Worm (Caenorhabditis elegans) whole organism, L1 larva: ENCODE measurements around the gene bed-2.

Source experiments
- F16B12.6 ChIP-seq: fragments of 150-350 bp; optimal IDR thresholded peaks from 2 replicates; lab custom pipeline; 2014; ENCODE audit warnings: missing biosample characterization, missing genetic modification characterization
- aly-2 ChIP-seq: fragments of 150-350 bp; optimal IDR thresholded peaks from 2 replicates; lab custom pipeline; 2014; ENCODE audit warnings: missing biosample characterization, missing genetic modification characterization
- blmp-1 ChIP-seq: fragments of 150-350 bp; optimal IDR thresholded peaks from 2 replicates; lab custom pipeline; 2014; ENCODE audit warnings: missing biosample characterization, missing genetic modification characterization
- ceh-63 ChIP-seq: fragments of 200-800 bp; sonication (Bioruptor generic); optimal IDR thresholded peaks from 2 replicates; lab custom pipeline; 2018; ENCODE audit warnings: mild to moderate bottlenecking, missing genetic modification characterization, missing compliant biosample characterization
- ceh-8 ChIP-seq: fragments of 200-800 bp; sonication (Bioruptor generic); optimal IDR thresholded peaks from 2 replicates; lab custom pipeline; 2018; ENCODE audit warnings: mild to moderate bottlenecking, missing genetic modification characterization, moderate library complexity, missing compliant biosample characterization
- ceh-82 ChIP-seq, 3 experiments: fragments of 150-350 bp in 1 of 3; sonication (generic microtip) in 2 of 3; optimal IDR thresholded peaks; 2 replicates each; lab custom pipeline; 2014 to 2017; ENCODE audit warnings: missing biosample characterization in 3 of 3, missing genetic modification characterization in 3 of 3
- ceh-88 ChIP-seq: fragments of 200-800 bp; sonication (Bioruptor generic); IDR thresholded peaks from 2 replicates; pipeline ENCODE4 v1.3.6; 2022; ENCODE audit warnings: missing genetic modification characterization, missing compliant biosample characterization
- efl-1 ChIP-seq, 4 experiments: fragments of 150-350 bp; optimal IDR thresholded peaks in 3 of 4; peaks in 1 of 4; 1 replicate in 1 of 4; 2 replicates in 3 of 4; lab custom pipeline; 2014; ENCODE audit warnings: missing biosample characterization in 2 of 4, missing genetic modification characterization in 2 of 4, missing genetic modification reagents in 2 of 4
- efl-3 ChIP-seq: fragments of 200-800 bp; sonication (Bioruptor generic); optimal IDR thresholded peaks from 2 replicates; lab custom pipeline; 2018; ENCODE audit warnings: mild to moderate bottlenecking, missing genetic modification characterization, missing compliant biosample characterization
- fkh-4 ChIP-seq: sonication (generic microtip); optimal IDR thresholded peaks from 2 replicates; lab custom pipeline; 2016; ENCODE audit warnings: missing compliant biosample characterization, missing genetic modification characterization, borderline replicate concordance
- irx-1 ChIP-seq: sonication (generic microtip); optimal IDR thresholded peaks from 2 replicates; lab custom pipeline; 2016; ENCODE audit warnings: missing genetic modification characterization, missing compliant biosample characterization
- jun-1 ChIP-seq: fragments of 150-350 bp; optimal IDR thresholded peaks from 2 replicates; lab custom pipeline; 2014; ENCODE audit warnings: missing biosample characterization, missing genetic modification reagents, missing genetic modification characterization
- lin-13 ChIP-seq: fragments of 150-350 bp; optimal IDR thresholded peaks from 2 replicates; lab custom pipeline; 2014; ENCODE audit warnings: missing biosample characterization, missing genetic modification reagents, missing genetic modification characterization
- lin-14 ChIP-seq: fragments of 200-800 bp; sonication (Bioruptor generic); optimal IDR thresholded peaks from 2 replicates; lab custom pipeline; 2018; ENCODE audit warnings: mild to moderate bottlenecking, missing genetic modification characterization, moderate library complexity, missing compliant biosample characterization
- lin-15B ChIP-seq: fragments of 150-350 bp; sonication (generic microtip); optimal IDR thresholded peaks from 3 replicates; lab custom pipeline; 2014; ENCODE audit warnings: missing biosample characterization, missing genetic modification characterization
- lsy-2 ChIP-seq, 2 experiments: fragments of 150-350 bp; optimal IDR thresholded peaks; 2 replicates each; lab custom pipeline; 2014; ENCODE audit warnings: missing biosample characterization in 2 of 2, missing genetic modification characterization in 2 of 2
- mep-1 ChIP-seq: fragments of 150-350 bp; optimal IDR thresholded peaks from 2 replicates; lab custom pipeline; 2014; ENCODE audit warnings: missing biosample characterization, missing genetic modification characterization
- nhr-12 ChIP-seq: sonication (generic microtip); optimal IDR thresholded peaks from 2 replicates; lab custom pipeline; 2017; ENCODE audit warnings: missing biosample characterization, missing genetic modification characterization
- nhr-19 ChIP-seq: fragments of 200-800 bp; sonication (Bioruptor generic); conservative IDR thresholded peaks from 2 replicates; pipeline ENCODE4 v1.3.6; 2022; ENCODE audit warnings: missing genetic modification characterization, missing compliant biosample characterization
- nhr-77 ChIP-seq: fragments of 150-350 bp; optimal IDR thresholded peaks from 2 replicates; lab custom pipeline; 2014; ENCODE audit warnings: missing biosample characterization, missing genetic modification characterization
- nhr-85 ChIP-seq: sonication (generic microtip); peaks from one replicate; lab custom pipeline; 2016; ENCODE audit warnings: missing genetic modification characterization, inconsistent platforms, missing compliant biosample characterization
- nhr-90 ChIP-seq: sonication (generic microtip); optimal IDR thresholded peaks from 2 replicates; lab custom pipeline; 2016; ENCODE audit warnings: mild to moderate bottlenecking, missing genetic modification characterization, missing compliant biosample characterization; ENCODE audit not compliant: poor library complexity
- pax-3 ChIP-seq: fragments of 200-800 bp; sonication (Bioruptor generic); optimal IDR thresholded peaks from 2 replicates; lab custom pipeline; 2018; ENCODE audit warnings: mild to moderate bottlenecking, missing genetic modification characterization, moderate library complexity, missing compliant biosample characterization
- skn-1 ChIP-seq: fragments of 150-350 bp; optimal IDR thresholded peaks from 2 replicates; lab custom pipeline; 2014; ENCODE audit warnings: missing biosample characterization, missing genetic modification characterization
- sptf-1 ChIP-seq: fragments of 150-350 bp; optimal IDR thresholded peaks from 2 replicates; lab custom pipeline; 2014; ENCODE audit warnings: missing biosample characterization, missing genetic modification characterization
- tbx-2 ChIP-seq: sonication (generic microtip); optimal IDR thresholded peaks from 2 replicates; lab custom pipeline; 2016; ENCODE audit warnings: missing genetic modification characterization, missing compliant biosample characterization
- unc-86 ChIP-seq: sonication (generic microtip); optimal IDR thresholded peaks from 2 replicates; lab custom pipeline; 2016; ENCODE audit warnings: missing genetic modification characterization, missing compliant biosample characterization
- vab-15 ChIP-seq: sonication (generic microtip); optimal IDR thresholded peaks from 2 replicates; lab custom pipeline; 2017; ENCODE audit warnings: missing genotype, mild to moderate bottlenecking, missing genetic modification characterization, missing compliant biosample characterization
- xbp-1 ChIP-seq: sonication (generic microtip); optimal IDR thresholded peaks from 2 replicates; lab custom pipeline; 2016; ENCODE audit warnings: missing genetic modification characterization, missing compliant biosample characterization
- ztf-11 ChIP-seq, 2 experiments: sonication (generic microtip); optimal IDR thresholded peaks; 2 replicates each; lab custom pipeline; 2016 to 2017; ENCODE audit warnings: missing genetic modification characterization in 2 of 2, missing biosample characterization in 1 of 2, missing compliant biosample characterization in 1 of 2

The bed-2 gene

ce11 chrIII:11477307-11477706 lies 6.7 kb upstream of the bed-2 start:
- TF ChIP-seq ceh-63 (GFP tag; lab: Kevin White, UChicago) (no peak), lin-15B (tag; lab: Kevin White, UChicago) (no peak), nhr-12 (tag; lab: Kevin White, UChicago) (no peak), ztf-11 (tag; optimal IDR thresholded peaks at IDR 0.05; lab: Kevin White, UChicago) (no peak), ceh-88 (GFP tag; lab: Robert Waterston, UW) (no peak), xbp-1 (tag; lab: Kevin White, UChicago) (no peak), ceh-8 (GFP tag; lab: Kevin White, UChicago) (no peak), tbx-2 (tag; lab: Kevin White, UChicago) (no peak), fkh-4 (tag; lab: Kevin White, UChicago) (no peak), lin-13 (GFP tag; lab: Kevin White, UChicago) (no peak), irx-1 (tag; lab: Kevin White, UChicago) (no peak), mep-1 (no peak), nhr-19 (GFP tag; lab: Robert Waterston, UW) (no peak)
- TF ChIP-seq, all 84 proteins: peak for 0

- TF ChIP-seq ceh-8 (GFP tag; lab: Kevin White, UChicago), result peak; percentile 20
- no peak for TF ChIP-seq sptf-1 (tag; lab: Kevin White, UChicago)
Measured at ce11 chrIII:11474674-11475306, 4.2 kb upstream of the bed-2 start.

ce11 chrIII:11472861-11473260 lies 2.3 kb upstream of the bed-2 start:
- TF ChIP-seq lsy-2 (tag; optimal IDR thresholded peaks at IDR 0.05; lab: Kevin White, UChicago) (no peak), nhr-85 (tag; lab: Kevin White, UChicago) (peak; percentile 11)

ce11 chrIII:11471336-11471735 lies 728 bp upstream of the bed-2 start:
- TF ChIP-seq lsy-2 (tag; optimal IDR thresholded peaks at IDR 0.05; lab: Kevin White, UChicago) (peak; percentile 13 to 89), F16B12.6 (tag; lab: Kevin White, UChicago) (peak; percentile 44), skn-1 (tag; lab: Kevin White, UChicago) (no peak)

- TF ChIP-seq nhr-77 (tag; lab: Kevin White, UChicago), result peak; percentile 13
- peak; percentile 93 for TF ChIP-seq ceh-8 (GFP tag; lab: Kevin White, UChicago)
- TF ChIP-seq pax-3, result no peak
- TF ChIP-seq nhr-90 (tag; lab: Kevin White, UChicago), result no peak
- TF ChIP-seq blmp-1 (tag; lab: Kevin White, UChicago), result no peak
- peak; percentile 55 for TF ChIP-seq lin-14 (GFP tag; lab: Kevin White, UChicago)
- no peak for TF ChIP-seq aly-2
- TF ChIP-seq efl-1 (optimal IDR thresholded peaks at IDR 0.05; lab: Kevin White, UChicago), result no peak
- TF ChIP-seq efl-1 (GFP tag; optimal IDR thresholded peaks at IDR 0.05 in 1 of 2; lab: Kevin White, UChicago), result peak in 1 of 2 experiments; percentile 90
- peak in 2 of 3 experiments; percentile 22 to 26 for TF ChIP-seq ceh-82 (tag; optimal IDR thresholded peaks at IDR 0.05; lab: Kevin White, UChicago)
- no peak for TF ChIP-seq efl-3 (GFP tag; lab: Kevin White, UChicago)
- peak; percentile 68 for TF ChIP-seq nhr-85 (tag; lab: Kevin White, UChicago)
- TF ChIP-seq jun-1 (tag; lab: Kevin White, UChicago), result no peak
- no peak for TF ChIP-seq ceh-88 (GFP tag; lab: Robert Waterston, UW)
- no peak for TF ChIP-seq unc-86 (tag; lab: Kevin White, UChicago)
- no peak for TF ChIP-seq vab-15
Measured at ce11 chrIII:11467631-11468481, 2.8 kb downstream of the bed-2 start.
